Fruit fly (Drosophila melanogaster) whole organism, pupa: ENCODE results near the gene slif.

Experiments used
- CG12605 ChIP-seq: fragments of 200-800 bp; sonication (Bioruptor generic); IDR thresholded peaks from 2 replicates; pipeline ENCODE4 v1.3.6; 2022; ENCODE audit warnings: missing biosample characterization, missing genetic modification characterization
- CG13204 ChIP-seq: fragments of 200-800 bp; sonication (Bioruptor generic); optimal IDR thresholded peaks from 2 replicates; lab custom pipeline; 2018; ENCODE audit warnings: missing biosample characterization, mild to moderate bottlenecking, missing genetic modification characterization, moderate library complexity
- CG14655 ChIP-seq: fragments of 200-800 bp; sonication (Bioruptor generic); optimal IDR thresholded peaks from 3 replicates; lab custom pipeline; 2017; ENCODE audit warnings: mild to moderate bottlenecking, missing biosample characterization, missing genetic modification reagents, missing genetic modification characterization
- CG17806 ChIP-seq: fragments of 200-800 bp; sonication (Bioruptor generic); optimal IDR thresholded peaks from 2 replicates; lab custom pipeline; 2018; ENCODE audit warnings: missing biosample characterization, mild to moderate bottlenecking, missing genetic modification characterization, moderate library complexity
- CG34367 ChIP-seq: fragments of 200-800 bp; sonication (Bioruptor generic); optimal IDR thresholded peaks from 2 replicates; lab custom pipeline; 2018; ENCODE audit warnings: missing biosample characterization, mild to moderate bottlenecking, missing genetic modification characterization
- CG8159 ChIP-seq: fragments of 200-800 bp; sonication (Bioruptor generic); optimal IDR thresholded peaks from 3 replicates; lab custom pipeline; 2018; ENCODE audit warnings: missing biosample characterization, mild to moderate bottlenecking, missing genetic modification characterization, moderate library complexity
- CG8301 ChIP-seq: fragments of 200-800 bp; sonication (Bioruptor generic); optimal IDR thresholded peaks from 2 replicates; lab custom pipeline; 2018; ENCODE audit warnings: missing biosample characterization, mild to moderate bottlenecking, missing genetic modification characterization
- CG9948 ChIP-seq: fragments of 200-800 bp; sonication (Bioruptor generic); optimal IDR thresholded peaks from 2 replicates; lab custom pipeline; 2018; ENCODE audit warnings: missing biosample characterization, mild to moderate bottlenecking, missing genetic modification characterization, moderate library complexity
- EcR ChIP-seq: fragments of 200-800 bp; sonication (Bioruptor generic); optimal IDR thresholded peaks from 3 replicates; lab custom pipeline; 2019; ENCODE audit warnings: missing biosample characterization, missing genetic modification characterization, mild to moderate bottlenecking, moderate library complexity, missing genetic modification reagents
- Ets98B ChIP-seq: fragments of 200-800 bp; sonication (Bioruptor generic); IDR thresholded peaks from 2 replicates; pipeline ENCODE4 v1.3.6; 2022; ENCODE audit warnings: missing biosample characterization, missing genetic modification characterization
- Pif1B ChIP-seq: fragments of 200-800 bp; sonication (Bioruptor generic); optimal IDR thresholded peaks from 3 replicates; lab custom pipeline; 2016; ENCODE audit warnings: missing biosample characterization, missing genetic modification characterization
- fd96Ca ChIP-seq: fragments of 200-800 bp; sonication (Bioruptor generic); IDR thresholded peaks from 3 replicates; pipeline ENCODE4 v1.3.6; 2022; ENCODE audit warnings: missing biosample characterization, missing genetic modification characterization
- gl ChIP-seq: fragments of 200-800 bp; sonication (Bioruptor generic); optimal IDR thresholded peaks from 2 replicates; lab custom pipeline; 2018; ENCODE audit warnings: missing biosample characterization, mild to moderate bottlenecking, missing genetic modification characterization

DNA sequence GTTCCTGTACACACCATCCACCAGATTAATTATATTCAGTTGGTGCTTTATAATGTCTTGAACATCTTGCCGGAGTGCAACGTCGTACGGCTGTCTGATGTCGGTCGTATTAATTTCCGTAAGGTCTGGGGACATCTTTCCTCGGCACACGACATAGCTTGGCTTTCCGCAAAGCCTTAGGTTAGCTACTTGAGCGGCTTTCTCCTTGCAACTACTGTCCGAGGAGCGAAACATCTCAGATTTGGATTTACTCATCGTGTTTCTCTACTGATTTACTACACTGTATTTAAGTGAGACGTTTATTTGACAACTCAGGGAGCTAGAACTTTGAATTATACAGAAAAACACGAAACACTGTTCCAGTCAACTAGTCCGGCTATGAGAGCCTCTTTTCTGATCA is 44.1 kb upstream of the slif start, which contains the start of the genes CG11226 and CG45428:
- TF ChIP-seq CG14655 (GFP tag; lab: Kevin White, UChicago) (no peak), CG13204 (GFP tag; lab: Kevin White, UChicago) (no peak), CG34367 (tag; lab: Kevin White, UChicago) (no peak), Pif1B (GFP tag; lab: Kevin White, UChicago) (no peak), CG17806 (tag; lab: Kevin White, UChicago) (no peak), gl (tag; lab: Kevin White, UChicago) (no peak), EcR (GFP tag; lab: Kevin White, UChicago) (no peak), CG8301 (tag; lab: Kevin White, UChicago) (no peak), Ets98B (GFP tag; lab: Robert Waterston, UW) (no peak), fd96Ca (no peak), CG12605 (GFP tag; lab: Robert Waterston, UW) (no peak), CG9948 (tag; lab: Kevin White, UChicago) (no peak), CG8159 (no peak)
